Worm (Caenorhabditis elegans) whole organism, midembryonic: ENCODE measurements around the gene lnkn-1.

Source experiments
- T22C8.4 ChIP-seq: fragments of 200-800 bp; sonication (Bioruptor generic); IDR thresholded peaks from 2 replicates; pipeline ENCODE4 v1.3.6; 2022; ENCODE audit warnings: missing genetic modification characterization, missing compliant biosample characterization
- cog-1 ChIP-seq: sonication (generic microtip); optimal IDR thresholded peaks from 2 replicates; lab custom pipeline; 2016; ENCODE audit warnings: missing genetic modification characterization, missing compliant biosample characterization
- flt-1 ChIP-seq: fragments of 200-800 bp; sonication (Bioruptor generic); IDR thresholded peaks from 2 replicates; pipeline ENCODE4 v1.3.6; 2022; ENCODE audit warnings: missing genetic modification characterization, missing compliant biosample characterization
- klf-2 ChIP-seq: fragments of 200-800 bp; sonication (Bioruptor generic); conservative IDR thresholded peaks from 2 replicates; pipeline ENCODE4 v1.3.6; 2022; ENCODE audit warnings: missing genetic modification reagents, missing genetic modification characterization, missing compliant biosample characterization
- med-1 ChIP-seq: sonication (generic microtip); optimal IDR thresholded peaks from 2 replicates; lab custom pipeline; 2017; ENCODE audit warnings: missing genetic modification characterization, mild to moderate bottlenecking, missing compliant biosample characterization, antibody characterized with exemption, missing genetic modification reagents; ENCODE audit not compliant: insufficient read depth
- ref-1 ChIP-seq: fragments of 200-800 bp; sonication (Bioruptor generic); conservative IDR thresholded peaks from 2 replicates; pipeline ENCODE4 v1.3.6; 2022; ENCODE audit warnings: missing genetic modification reagents, missing genetic modification characterization, missing compliant biosample characterization
- tab-1 ChIP-seq: fragments of 200-800 bp; sonication (Bioruptor generic); IDR thresholded peaks from 2 replicates; pipeline ENCODE4 v1.3.6; 2022; ENCODE audit warnings: missing genetic modification characterization, missing compliant biosample characterization
- ztf-23 ChIP-seq: fragments of 200-800 bp; sonication (Bioruptor generic); IDR thresholded peaks from 2 replicates; pipeline ENCODE4 v1.3.6; 2022; ENCODE audit warnings: missing genetic modification reagents, missing genetic modification characterization, missing compliant biosample characterization
- ztf-29 ChIP-seq: fragments of 200-800 bp; sonication (Bioruptor generic); IDR thresholded peaks from 2 replicates; pipeline ENCODE4 v1.3.6; 2022; ENCODE audit warnings: missing genetic modification reagents, missing genetic modification characterization, missing compliant biosample characterization

The lnkn-1 gene

DNA sequence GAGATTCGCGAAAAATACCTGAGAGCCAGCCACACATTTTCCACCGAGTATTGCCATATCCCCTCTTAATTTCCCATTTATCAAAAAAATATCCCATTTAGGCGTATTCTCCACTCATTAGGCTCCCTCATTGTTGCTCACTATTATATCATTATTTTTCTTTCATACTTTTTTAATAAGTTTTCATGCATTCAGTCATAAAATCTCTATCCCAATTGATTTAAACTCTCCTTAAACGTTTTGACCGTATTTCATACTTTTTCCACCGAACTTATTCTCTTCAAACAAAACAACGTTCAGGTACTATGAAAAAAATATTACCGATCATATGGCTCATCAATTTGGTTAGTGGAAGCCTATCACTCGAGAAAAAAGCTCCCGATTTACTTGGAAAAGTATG, at the start of gene lnkn-1:
Gene lnkn-1 (plus strand): TSS at position 301 of the 400 bp plus-strand sequence.
- TF ChIP-seq tab-1 (GFP tag; lab: Robert Waterston, UW) (no peak), ztf-29 (no peak), cog-1 (tag; lab: Kevin White, UChicago) (no peak), med-1 (GFP tag; lab: Kevin White, UChicago) (no peak), T22C8.4 (GFP tag; lab: Robert Waterston, UW) (no peak), ztf-23 (GFP tag; lab: Robert Waterston, UW) (no peak), ref-1 (GFP tag; lab: Robert Waterston, UW) (no peak), klf-2 (GFP tag; lab: Robert Waterston, UW) (no peak)

DNA sequence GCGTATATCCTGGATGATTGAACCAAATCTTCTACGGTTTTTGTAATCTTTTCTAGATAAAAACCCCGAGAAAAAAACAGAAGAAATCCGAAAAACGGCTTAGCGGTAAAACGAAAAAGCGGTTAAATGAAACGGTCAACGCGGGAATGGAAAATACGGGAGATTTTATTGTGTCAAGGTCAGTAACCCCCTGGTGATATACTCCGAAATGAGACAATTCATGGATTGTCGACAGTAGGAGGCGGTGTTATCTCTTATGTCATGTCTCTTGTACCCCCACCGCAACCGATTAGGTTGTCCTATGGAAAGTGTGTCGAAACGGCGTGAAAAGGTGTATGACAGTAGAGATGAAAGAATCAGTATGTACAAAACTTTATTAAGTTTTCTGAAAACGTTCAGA, 45.9 kb upstream of the lnkn-1 start:
- TF ChIP-seq cog-1 (tag; lab: Kevin White, UChicago) (no peak), tab-1 (GFP tag; lab: Robert Waterston, UW) (no peak), flt-1 (GFP tag; lab: Robert Waterston, UW) (no peak), T22C8.4 (GFP tag; lab: Robert Waterston, UW) (no peak), klf-2 (GFP tag; lab: Robert Waterston, UW) (no peak), ref-1 (GFP tag; lab: Robert Waterston, UW) (no peak), ztf-23 (GFP tag; lab: Robert Waterston, UW) (no peak), med-1 (GFP tag; lab: Kevin White, UChicago) (no peak), ztf-29 (no peak)

DNA sequence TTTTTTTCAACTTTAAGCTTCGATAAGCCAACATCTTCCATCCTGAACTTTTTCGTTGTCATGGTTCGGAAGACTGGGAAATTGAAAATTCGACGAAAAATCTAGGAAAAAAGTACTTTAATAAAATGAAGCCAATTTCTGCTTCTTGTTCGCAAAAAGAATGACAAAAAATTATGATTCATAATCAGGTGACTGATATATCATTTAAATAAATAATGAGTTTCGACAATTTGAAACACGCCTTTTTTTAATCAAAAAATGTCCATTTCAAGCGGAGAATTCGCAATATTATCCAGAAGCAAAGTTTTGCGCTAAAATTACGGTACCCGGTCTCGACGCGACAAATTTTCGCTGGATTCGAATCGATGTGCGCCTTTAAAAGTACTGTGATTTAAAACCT, 44.9 kb upstream of the lnkn-1 start, which contains the start of gene F44E2.6:
Gene F44E2.6 (minus strand): TSS at position 101 of the 400 bp plus-strand sequence.
- TF ChIP-seq ztf-29 (no peak), tab-1 (GFP tag; lab: Robert Waterston, UW) (no peak), ztf-23 (GFP tag; lab: Robert Waterston, UW) (no peak), flt-1 (GFP tag; lab: Robert Waterston, UW) (no peak)

DNA sequence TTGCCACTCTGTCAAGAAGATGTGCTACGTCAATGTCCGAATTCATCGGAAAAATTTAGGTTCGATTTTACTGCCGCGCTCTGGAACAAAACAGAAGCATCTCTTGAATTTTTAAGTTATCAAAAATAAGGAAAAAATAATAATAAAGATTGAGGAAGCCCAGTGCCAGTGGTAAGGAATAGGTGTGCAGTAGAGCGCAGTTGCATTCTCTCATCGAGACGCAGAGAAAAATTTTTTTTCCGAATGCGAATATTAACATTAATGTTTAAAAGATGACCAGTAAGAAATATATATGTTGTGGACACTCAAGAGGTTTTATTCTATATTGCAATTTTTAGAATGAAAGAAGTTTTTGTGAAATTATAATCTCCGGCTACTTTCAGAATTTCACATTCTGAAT, 42.3 kb upstream of the lnkn-1 start:
- no peak for TF ChIP-seq tab-1 (GFP tag; lab: Robert Waterston, UW)
- no peak for TF ChIP-seq T22C8.4 (GFP tag; lab: Robert Waterston, UW)
- TF ChIP-seq ztf-23 (GFP tag; lab: Robert Waterston, UW), result no peak
- TF ChIP-seq flt-1 (GFP tag; lab: Robert Waterston, UW), result no peak
- TF ChIP-seq med-1 (GFP tag; lab: Kevin White, UChicago), result no peak
- TF ChIP-seq ref-1 (GFP tag; lab: Robert Waterston, UW), result no peak
- TF ChIP-seq cog-1 (tag; lab: Kevin White, UChicago), result peak; percentile 10
- peak; percentile 46; the same call in 1 of the 2 replicates for TF ChIP-seq ztf-29

DNA sequence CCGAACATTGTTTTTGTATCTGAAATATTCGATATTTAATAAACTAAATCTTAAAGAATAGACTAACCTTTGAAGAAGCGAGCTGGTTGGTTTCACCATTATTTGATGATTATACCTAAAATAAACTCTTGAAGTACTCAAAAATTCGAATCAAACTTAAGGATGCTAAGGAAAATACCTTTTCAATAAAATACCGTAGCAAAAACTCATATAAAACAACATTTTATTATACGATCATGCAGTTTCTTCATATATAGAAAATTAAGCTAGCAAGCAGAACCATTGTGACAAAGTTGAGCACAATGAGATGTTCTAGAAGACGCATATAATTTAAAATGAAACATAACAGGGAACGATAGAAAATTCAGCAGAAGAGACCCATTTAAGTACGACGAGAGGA, 41.7 kb upstream of the lnkn-1 start, which contains the start of gene F44E2.7:
Gene F44E2.7 (minus strand): TSS at position 101 of the 400 bp plus-strand sequence.
- TF ChIP-seq med-1 (GFP tag; lab: Kevin White, UChicago), result no peak
- TF ChIP-seq klf-2 (GFP tag; lab: Robert Waterston, UW), result no peak
- no peak for TF ChIP-seq ref-1 (GFP tag; lab: Robert Waterston, UW)
- no peak for TF ChIP-seq T22C8.4 (GFP tag; lab: Robert Waterston, UW)
- no peak for TF ChIP-seq tab-1 (GFP tag; lab: Robert Waterston, UW)
- TF ChIP-seq cog-1 (tag; lab: Kevin White, UChicago), result no peak
- TF ChIP-seq ztf-29, result no peak
- TF ChIP-seq ztf-23 (GFP tag; lab: Robert Waterston, UW), result no peak
- no peak for TF ChIP-seq flt-1 (GFP tag; lab: Robert Waterston, UW)

DNA sequence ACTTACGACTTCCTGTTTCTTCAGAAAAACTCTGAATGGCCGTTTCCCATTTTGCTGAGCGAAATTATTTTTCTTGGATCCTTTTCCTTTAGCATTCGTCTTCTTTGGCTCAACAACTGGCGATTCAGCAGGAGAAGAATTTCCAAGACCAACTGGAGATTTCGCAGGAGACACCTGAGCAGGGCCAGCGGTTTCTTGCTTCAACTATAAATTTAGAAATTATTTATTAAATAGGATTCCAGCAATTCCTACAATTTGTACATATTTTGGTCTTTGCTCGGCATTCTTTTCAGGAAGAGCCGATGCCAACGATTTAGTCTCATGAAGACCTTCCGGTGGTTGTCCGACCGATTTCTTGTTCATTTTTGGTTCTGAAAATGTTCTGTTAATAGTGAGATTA, 40.5 kb upstream of the lnkn-1 start, which contains the start of gene F44E2.8:
Gene F44E2.8 (minus strand): TSS at position 371 of the 400 bp plus-strand sequence.
- no peak for TF ChIP-seq cog-1 (tag; lab: Kevin White, UChicago)
- TF ChIP-seq flt-1 (GFP tag; lab: Robert Waterston, UW), result no peak
- TF ChIP-seq med-1 (GFP tag; lab: Kevin White, UChicago), result no peak
- TF ChIP-seq ztf-23 (GFP tag; lab: Robert Waterston, UW), result no peak
- no peak for TF ChIP-seq T22C8.4 (GFP tag; lab: Robert Waterston, UW)
- TF ChIP-seq ref-1 (GFP tag; lab: Robert Waterston, UW), result no peak
- TF ChIP-seq tab-1 (GFP tag; lab: Robert Waterston, UW), result no peak
- no peak for TF ChIP-seq ztf-29
- TF ChIP-seq klf-2 (GFP tag; lab: Robert Waterston, UW), result no peak

DNA sequence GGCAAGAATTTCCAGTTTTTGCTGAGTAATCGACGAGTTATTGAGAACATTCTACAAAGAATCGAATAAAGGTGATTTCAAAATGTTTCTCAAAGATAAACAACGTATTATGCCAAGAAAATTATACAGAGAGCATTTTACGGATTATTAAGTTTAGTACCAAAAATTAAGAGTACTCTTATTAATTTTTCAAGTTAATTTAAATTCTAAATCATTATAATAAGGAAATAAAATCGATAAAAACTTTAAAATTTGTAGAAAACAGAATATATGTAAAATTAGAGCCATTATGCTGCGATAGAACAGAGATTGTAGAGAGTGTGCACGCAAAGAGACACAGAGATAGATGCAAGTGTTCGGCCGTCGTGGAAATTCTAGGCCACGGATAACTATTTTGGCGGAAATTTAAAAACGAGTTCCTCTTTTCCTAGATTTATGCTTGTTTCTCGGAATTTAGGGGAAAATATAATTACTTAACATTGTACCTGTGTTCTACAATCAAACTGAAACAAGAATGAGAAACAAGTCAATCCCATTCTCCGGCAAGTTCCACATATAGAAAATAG, 39.5 kb upstream of the lnkn-1 start, which contains the start of gene F44E2.9:
Gene F44E2.9 (minus strand): TSS at position 51 of the 566 bp plus-strand sequence.
- TF ChIP-seq tab-1 (GFP tag; lab: Robert Waterston, UW) (no peak), flt-1 (GFP tag; lab: Robert Waterston, UW) (peak; percentile 27; the same call in 1 of the 2 replicates), ref-1 (GFP tag; lab: Robert Waterston, UW) (no peak), ztf-23 (GFP tag; lab: Robert Waterston, UW) (0 out of 2 replicates have a peak, but pooled peaks have one; percentile 59), med-1 (GFP tag; lab: Kevin White, UChicago) (no peak), klf-2 (GFP tag; lab: Robert Waterston, UW) (no peak), cog-1 (tag; lab: Kevin White, UChicago) (peak; percentile 51), T22C8.4 (GFP tag; lab: Robert Waterston, UW) (no peak), ztf-29 (no peak)

DNA sequence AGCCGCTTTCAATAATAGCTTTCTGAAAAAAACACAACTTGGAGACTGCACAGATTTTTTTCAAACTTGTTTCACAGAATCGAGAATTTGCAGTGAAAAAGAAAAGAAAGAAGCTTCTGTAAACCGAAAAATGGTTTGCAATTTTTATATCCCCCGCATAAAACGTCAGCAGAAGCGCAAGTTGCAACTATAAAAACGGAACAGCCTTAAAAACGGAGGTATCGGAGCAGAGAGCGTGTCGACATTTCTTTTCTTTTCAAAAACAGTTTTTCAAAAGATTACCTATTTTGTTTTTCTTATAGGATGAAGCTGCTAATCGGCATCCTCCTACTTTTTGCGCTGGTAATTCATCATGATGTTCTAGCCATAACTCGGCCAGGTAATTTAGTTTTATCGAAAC, 38.1 kb upstream of the lnkn-1 start, which contains the start of gene plg-1:
Gene plg-1 (plus strand): TSS at position 301 of the 400 bp plus-strand sequence.
- TF ChIP-seq T22C8.4 (GFP tag; lab: Robert Waterston, UW) (no peak), ztf-29 (no peak), flt-1 (GFP tag; lab: Robert Waterston, UW) (no peak), cog-1 (tag; lab: Kevin White, UChicago) (no peak), tab-1 (GFP tag; lab: Robert Waterston, UW) (no peak), med-1 (GFP tag; lab: Kevin White, UChicago) (no peak), ztf-23 (GFP tag; lab: Robert Waterston, UW) (no peak), ref-1 (GFP tag; lab: Robert Waterston, UW) (no peak), klf-2 (GFP tag; lab: Robert Waterston, UW) (no peak)
